Worm (Caenorhabditis elegans): ENCODE data around the gene C35C5.9.

The C35C5.9 gene

ce11 chrX:11560076-11560475 lies 23.7 kb downstream of the C35C5.9 start:
- no peak for TF ChIP-seq dve-1 (tag; optimal IDR thresholded peaks at IDR 0.05)
- peak; percentile 61 for TF ChIP-seq rnt-1 (tag; optimal IDR thresholded peaks at IDR 0.05)
- no peak for TF ChIP-seq hlh-13 (GFP tag; optimal IDR thresholded peaks at IDR 0.05)
- peak; percentile 29 for TF ChIP-seq unc-55 (GFP tag; optimal IDR thresholded peaks at IDR 0.05)
- no peak for TF ChIP-seq pros-1 (tag; optimal IDR thresholded peaks at IDR 0.05)
- peak; percentile 65 for TF ChIP-seq ceh-34 (tag; optimal IDR thresholded peaks at IDR 0.05)

ce11 chrX:11560615-11561014 lies 24.2 kb downstream of the C35C5.9 start, which contains the start of gene lev-8:
Gene lev-8 (plus strand): TSS chrX:11560915.
- TF ChIP-seq fkh-10 (GFP tag; optimal IDR thresholded peaks at IDR 0.05) (no peak), ceh-45 (GFP tag; IDR thresholded peaks at IDR 0.05) (no peak), unc-86 (tag; optimal IDR thresholded peaks at IDR 0.05) (no peak), ceh-48 (tag; optimal IDR thresholded peaks at IDR 0.05) (no peak), ceh-24 (tag; optimal IDR thresholded peaks at IDR 0.05) (no peak)

- TF ChIP-seq ceh-34 (tag; optimal IDR thresholded peaks at IDR 0.05) (peak; percentile 16), unc-3 (GFP tag; conservative IDR thresholded peaks at IDR 0.05) (no peak), unc-3 (tag; optimal IDR thresholded peaks at IDR 0.05) (no peak), nfya-1 (tag; optimal IDR thresholded peaks at IDR 0.05) (peak; percentile 48), ceh-31 (tag; optimal IDR thresholded peaks at IDR 0.05) (peak; percentile 47), unc-55 (GFP tag; optimal IDR thresholded peaks at IDR 0.05) (peak; percentile 27), fkh-10 (GFP tag; optimal IDR thresholded peaks at IDR 0.05) (no peak), sdc-2 (tag; optimal IDR thresholded peaks at IDR 0.05) (peak; percentile 3), tbx-2 (tag; optimal IDR thresholded peaks at IDR 0.05) (peak; percentile 29), dve-1 (tag; optimal IDR thresholded peaks at IDR 0.05) (peak; percentile 29), ceh-2 (tag; optimal IDR thresholded peaks at IDR 0.05) (no peak), ceh-18 (tag; optimal IDR thresholded peaks at IDR 0.05) (peak; percentile 8), hlh-30 (tag; optimal IDR thresholded peaks at IDR 0.05; ENCODE audit: insufficient read depth) (peak; percentile 83)
Measured at ce11 chrX:11563663-11564062, 27.3 kb downstream of the C35C5.9 start, which contains the start of gene trpp-9. Gene trpp-9 (plus strand): TSS chrX:11563923.

ce11 chrX:11569744-11570359 lies 33.5 kb downstream of the C35C5.9 start:
- peak; percentile 1 for TF ChIP-seq ceh-31 (tag; optimal IDR thresholded peaks at IDR 0.05)
- no peak for TF ChIP-seq odd-2 (tag; optimal IDR thresholded peaks at IDR 0.05)
- TF ChIP-seq ceh-2 (tag; optimal IDR thresholded peaks at IDR 0.05) = no peak
- TF ChIP-seq unc-42 (tag; optimal IDR thresholded peaks at IDR 0.05) = peak; percentile 99

DNA sequence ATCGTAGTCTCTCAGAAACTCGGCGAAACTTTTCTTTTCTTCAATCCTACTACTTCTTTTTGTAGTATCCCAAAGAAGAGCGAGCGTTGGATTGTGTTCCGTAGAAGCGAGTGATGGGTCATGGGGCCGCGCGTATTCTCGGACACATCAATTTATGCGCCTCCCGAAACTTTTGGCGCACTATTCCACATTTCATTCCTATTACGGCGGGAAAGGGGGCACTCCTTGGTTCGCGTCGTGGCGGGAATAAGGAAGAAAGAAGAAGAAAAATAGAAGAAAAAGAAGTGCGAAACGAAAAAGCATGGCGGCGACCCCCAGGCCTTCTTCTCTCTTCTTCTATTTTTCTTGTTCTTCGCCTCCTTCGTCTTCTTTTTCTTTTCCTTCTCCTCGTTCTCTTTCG lies 35.3 kb downstream of the C35C5.9 start:
- TF ChIP-seq ceh-19 (GFP tag; optimal IDR thresholded peaks at IDR 0.05) (peak; percentile 9), unc-42 (tag; optimal IDR thresholded peaks at IDR 0.05) (peak; percentile 21), sdc-2 (tag; optimal IDR thresholded peaks at IDR 0.05) (no peak)

DNA sequence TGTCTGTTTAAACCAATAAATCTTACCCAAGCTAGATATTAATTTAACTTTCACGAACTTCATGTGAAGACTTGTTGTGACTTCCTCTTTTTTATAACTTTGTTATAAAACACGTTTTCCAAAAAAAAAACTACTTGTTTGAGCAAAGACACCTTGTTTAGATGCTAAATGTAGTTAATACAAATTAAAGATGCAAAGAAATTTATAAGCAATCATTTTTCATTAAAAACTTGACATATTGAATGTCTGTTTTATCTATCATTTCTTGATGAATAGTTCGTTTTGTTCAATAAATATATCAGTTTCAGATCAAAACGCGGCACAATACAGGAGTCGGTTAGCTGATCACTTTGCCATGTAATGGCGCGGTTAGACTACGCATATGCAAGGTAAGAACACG lies 35.8 kb downstream of the C35C5.9 start, which contains the start of gene frm-3:
frm-3 (plus strand) TSS at position 301 of the 400 bp plus-strand sequence.
- TF ChIP-seq fax-1 (tag; optimal IDR thresholded peaks at IDR 0.05) (no peak), mec-3 (tag; optimal IDR thresholded peaks at IDR 0.05; ENCODE audit: borderline replicate concordance) (no peak), hlh-15 (tag; optimal IDR thresholded peaks at IDR 0.05) (no peak), lim-6 (tag; optimal IDR thresholded peaks at IDR 0.05) (no peak), ceh-6 (GFP tag; optimal IDR thresholded peaks at IDR 0.05) (no peak), ceh-45 (GFP tag; IDR thresholded peaks at IDR 0.05) (no peak), ceh-14 (tag; optimal IDR thresholded peaks at IDR 0.05) (no peak), ceh-31 (tag; optimal IDR thresholded peaks at IDR 0.05) (no peak), ceh-2 (tag; optimal IDR thresholded peaks at IDR 0.05) (no peak)

All from whole organism, late embryonic.